Worm (Caenorhabditis elegans) whole organism, late embryonic: ENCODE measurements around the gene lin-26.
A peak's percentile ranks its signal among the peaks of the same experiment; 100 is the strongest.

Experiments used
- C38D4.7 ChIP-seq: fragments of 200-800 bp; sonication (Bioruptor generic); optimal IDR thresholded peaks from 2 replicates; lab custom pipeline; 2018; ENCODE audit warnings: mild to moderate bottlenecking, missing genetic modification characterization, moderate library complexity, missing compliant biosample characterization
- F13H6.1 ChIP-seq: sonication (generic microtip); optimal IDR thresholded peaks from 2 replicates; lab custom pipeline; 2016; ENCODE audit warnings: missing genetic modification characterization, missing compliant biosample characterization
- K02D7.2 ChIP-seq: sonication (generic microtip); optimal IDR thresholded peaks from 2 replicates; lab custom pipeline; 2017; ENCODE audit warnings: mild to moderate bottlenecking, missing genetic modification characterization, missing compliant biosample characterization
- K09A11.1 ChIP-seq: sonication (generic microtip); optimal IDR thresholded peaks from 2 replicates; lab custom pipeline; 2017; ENCODE audit warnings: antibody characterized with exemption, mild to moderate bottlenecking, missing genetic modification characterization, missing compliant biosample characterization; ENCODE audit not compliant: insufficient read depth
- T23F11.4 ChIP-seq: fragments of 200-800 bp; sonication (Bioruptor generic); optimal IDR thresholded peaks from 2 replicates; lab custom pipeline; 2018; ENCODE audit warnings: mild to moderate bottlenecking, missing genetic modification characterization, missing compliant biosample characterization
- Y22D7AL.16 ChIP-seq: sonication (generic microtip); optimal IDR thresholded peaks from 2 replicates; lab custom pipeline; 2016; ENCODE audit warnings: missing genetic modification characterization, missing compliant biosample characterization
- ahr-1 ChIP-seq: sonication (generic microtip); optimal IDR thresholded peaks from 2 replicates; lab custom pipeline; 2016; ENCODE audit warnings: missing genetic modification characterization, missing compliant biosample characterization
- ceh-14 ChIP-seq: sonication (generic microtip); optimal IDR thresholded peaks from 2 replicates; lab custom pipeline; 2016; ENCODE audit warnings: missing genotype, missing genetic modification characterization, missing compliant biosample characterization
- ceh-2 ChIP-seq: sonication (generic microtip); optimal IDR thresholded peaks from 2 replicates; lab custom pipeline; 2016; ENCODE audit warnings: missing genotype, missing genetic modification characterization, missing compliant biosample characterization
- ceh-34 ChIP-seq: sonication (generic microtip); optimal IDR thresholded peaks from 2 replicates; lab custom pipeline; 2016; ENCODE audit warnings: mild to moderate bottlenecking, missing genetic modification characterization, missing compliant biosample characterization
- ceh-45 ChIP-seq: fragments of 200-800 bp; sonication (Bioruptor generic); IDR thresholded peaks from 2 replicates; pipeline ENCODE4 v1.3.6; 2022; ENCODE audit warnings: missing genetic modification reagents, missing genetic modification characterization, missing compliant biosample characterization
- che-1 ChIP-seq: sonication (generic microtip); optimal IDR thresholded peaks from 2 replicates; lab custom pipeline; 2016; ENCODE audit warnings: mild to moderate bottlenecking, missing genetic modification characterization, missing compliant biosample characterization
- dmd-4 ChIP-seq: sonication (generic microtip); optimal IDR thresholded peaks from 2 replicates; lab custom pipeline; 2016; ENCODE audit warnings: borderline replicate concordance, missing genetic modification characterization, missing compliant biosample characterization
- elt-2 ChIP-seq: sonication (generic microtip); optimal IDR thresholded peaks from 2 replicates; lab custom pipeline; 2016; ENCODE audit warnings: missing genetic modification reagents, missing genetic modification characterization, missing compliant biosample characterization
- elt-4 ChIP-seq: sonication (generic microtip); optimal IDR thresholded peaks from 2 replicates; lab custom pipeline; 2016; ENCODE audit warnings: missing genetic modification characterization, missing compliant biosample characterization
- ets-4 ChIP-seq: sonication (generic microtip); optimal IDR thresholded peaks from 2 replicates; lab custom pipeline; 2016; ENCODE audit warnings: missing genetic modification characterization, missing compliant biosample characterization
- fkh-6 ChIP-seq: sonication (generic microtip); optimal IDR thresholded peaks from 2 replicates; lab custom pipeline; 2016; ENCODE audit warnings: missing genetic modification characterization, missing compliant biosample characterization
- gmeb-2 ChIP-seq: sonication (generic microtip); optimal IDR thresholded peaks from 2 replicates; lab custom pipeline; 2016; ENCODE audit warnings: missing genetic modification characterization, inconsistent platforms, missing compliant biosample characterization
- hlh-15 ChIP-seq: sonication (generic microtip); optimal IDR thresholded peaks from 2 replicates; lab custom pipeline; 2016; ENCODE audit warnings: missing genetic modification characterization, missing compliant biosample characterization
- lin-11 ChIP-seq: fragments of 200-800 bp; sonication (Bioruptor generic); optimal IDR thresholded peaks from 2 replicates; lab custom pipeline; 2018; ENCODE audit warnings: mild to moderate bottlenecking, missing genetic modification characterization, missing compliant biosample characterization
- mec-3 ChIP-seq: sonication (generic microtip); optimal IDR thresholded peaks from 2 replicates; lab custom pipeline; 2016; ENCODE audit warnings: borderline replicate concordance, missing genetic modification characterization, missing compliant biosample characterization
- nhr-11 ChIP-seq: fragments of 150-350 bp; optimal IDR thresholded peaks from 2 replicates; lab custom pipeline; 2014; ENCODE audit warnings: missing biosample characterization, missing genetic modification characterization
- npax-4 ChIP-seq: sonication (generic microtip); optimal IDR thresholded peaks from 2 replicates; lab custom pipeline; 2016; ENCODE audit warnings: missing genetic modification characterization, missing compliant biosample characterization
- pax-1 ChIP-seq: fragments of 150-350 bp; optimal IDR thresholded peaks from 2 replicates; lab custom pipeline; 2014; ENCODE audit warnings: missing biosample characterization, missing genetic modification characterization
- pros-1 ChIP-seq: fragments of 150-350 bp; optimal IDR thresholded peaks from 2 replicates; lab custom pipeline; 2014; ENCODE audit warnings: missing biosample characterization, missing genetic modification reagents, missing genetic modification characterization
- ref-2 ChIP-seq: sonication (generic microtip); optimal IDR thresholded peaks from 2 replicates; lab custom pipeline; 2016; ENCODE audit warnings: missing genetic modification characterization, missing compliant biosample characterization
- rnt-1 ChIP-seq: sonication (generic microtip); optimal IDR thresholded peaks from 2 replicates; lab custom pipeline; 2016; ENCODE audit warnings: missing genetic modification characterization, missing compliant biosample characterization
- syd-9 ChIP-seq: sonication (generic microtip); optimal IDR thresholded peaks from 2 replicates; lab custom pipeline; 2016; ENCODE audit warnings: mild to moderate bottlenecking, missing genetic modification characterization, moderate library complexity, missing compliant biosample characterization
- tbx-7 ChIP-seq: sonication (generic microtip); optimal IDR thresholded peaks from 2 replicates; lab custom pipeline; 2016; ENCODE audit warnings: missing genotype, missing genetic modification characterization, missing compliant biosample characterization
- ttx-3 ChIP-seq: sonication (generic microtip); optimal IDR thresholded peaks from 2 replicates; lab custom pipeline; 2016; ENCODE audit warnings: missing genetic modification reagents, missing genetic modification characterization, missing compliant biosample characterization
- unc-3 ChIP-seq, 2 experiments: fragments of 200-800 bp in 1 of 2; sonication (Bioruptor generic) in 1 of 2; sonication (generic microtip) in 1 of 2; conservative IDR thresholded peaks in 1 of 2; optimal IDR thresholded peaks in 1 of 2; 2 replicates each; pipeline versions ENCODE4 v1.3.6 to Lab custom; 2016 to 2022; ENCODE audit warnings: missing compliant biosample characterization in 2 of 2, missing genetic modification characterization in 2 of 2, missing genetic modification reagents in 1 of 2
- unc-42 ChIP-seq: sonication (generic microtip); optimal IDR thresholded peaks from 2 replicates; lab custom pipeline; 2016; ENCODE audit warnings: missing genotype, missing genetic modification characterization, missing compliant biosample characterization
- unc-86 ChIP-seq: sonication (generic microtip); optimal IDR thresholded peaks from 2 replicates; lab custom pipeline; 2016; ENCODE audit warnings: missing genetic modification characterization, missing compliant biosample characterization
- zip-5 ChIP-seq: sonication (generic microtip); optimal IDR thresholded peaks from 2 replicates; lab custom pipeline; 2016; ENCODE audit warnings: missing genetic modification characterization, missing compliant biosample characterization

Gene lin-26

DNA sequence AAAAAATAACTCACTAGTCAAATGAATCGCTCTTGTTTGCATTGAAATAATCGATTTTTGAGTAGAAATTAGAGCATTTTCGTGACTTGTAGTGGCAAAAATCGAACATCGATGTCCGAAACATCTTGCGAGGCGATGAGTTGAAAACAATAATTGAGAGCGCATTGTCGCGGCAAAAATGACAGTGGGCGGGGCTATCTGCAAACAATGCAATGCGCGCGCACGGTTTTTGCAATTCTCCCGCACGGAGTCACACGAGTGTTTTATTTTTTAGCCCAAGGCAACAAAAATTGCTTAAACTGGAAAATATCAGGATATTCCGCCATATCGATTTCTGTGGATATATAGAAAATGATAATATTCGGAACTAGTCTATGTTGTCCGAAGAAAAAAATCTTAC, 26.5 kb downstream of the lin-26 start, which contains the start of gene B0495.9 (continued):
- peak; percentile 18 for TF ChIP-seq ets-4 (tag; lab: Kevin White, UChicago)
- TF ChIP-seq zip-5 (tag; lab: Kevin White, UChicago), result peak; percentile 81
- TF ChIP-seq tbx-7, result peak; percentile 71
- TF ChIP-seq ref-2 (tag; lab: Kevin White, UChicago), result peak; percentile 96
- TF ChIP-seq pax-1 (tag; lab: Kevin White, UChicago), result peak; percentile 35
- peak; percentile 88 for TF ChIP-seq gmeb-2 (tag; lab: Kevin White, UChicago)
- TF ChIP-seq dmd-4 (tag; lab: Kevin White, UChicago), result peak; percentile 88
- peak; percentile 84 for TF ChIP-seq npax-4 (tag; lab: Kevin White, UChicago)
- TF ChIP-seq elt-4, result peak; percentile 61
- TF ChIP-seq ceh-45 (GFP tag; lab: Robert Waterston, UW), result peak; percentile 71; the same call in 1 of the 2 replicates
- TF ChIP-seq K02D7.2 (tag; lab: Kevin White, UChicago), result peak; percentile 81
- TF ChIP-seq unc-42 (tag; lab: Kevin White, UChicago), result peak; percentile 64
- TF ChIP-seq ceh-2 (tag; lab: Kevin White, UChicago), result peak; percentile 87
- peak; percentile 14 for TF ChIP-seq nhr-11 (tag; lab: Kevin White, UChicago)
- peak; percentile 89 for TF ChIP-seq F13H6.1 (tag; lab: Kevin White, UChicago)
- TF ChIP-seq ttx-3, result peak; percentile 90
- TF ChIP-seq fkh-6, result peak; percentile 89
- TF ChIP-seq pros-1 (tag; lab: Kevin White, UChicago), result no peak
- peak; percentile 86 for TF ChIP-seq rnt-1 (tag; lab: Kevin White, UChicago)
- TF ChIP-seq Y22D7AL.16, result peak; percentile 83
- TF ChIP-seq hlh-15 (tag; lab: Kevin White, UChicago), result peak; percentile 90
- peak; percentile 92 for TF ChIP-seq unc-86 (tag; lab: Kevin White, UChicago)
- peak; percentile 94 for TF ChIP-seq ceh-34 (tag; lab: Kevin White, UChicago)
- peak; percentile 93 for TF ChIP-seq ceh-14 (tag; lab: Kevin White, UChicago)
- peak; percentile 87 for TF ChIP-seq ahr-1 (tag; lab: Kevin White, UChicago)
- peak; percentile 84 for TF ChIP-seq K09A11.1 (tag; lab: Kevin White, UChicago)
- peak; percentile 75 for TF ChIP-seq mec-3 (tag; lab: Kevin White, UChicago)
- TF ChIP-seq che-1 (tag; lab: Kevin White, UChicago), result peak; percentile 85
- TF ChIP-seq elt-2 (tag; lab: Kevin White, UChicago), result peak; percentile 96

DNA sequence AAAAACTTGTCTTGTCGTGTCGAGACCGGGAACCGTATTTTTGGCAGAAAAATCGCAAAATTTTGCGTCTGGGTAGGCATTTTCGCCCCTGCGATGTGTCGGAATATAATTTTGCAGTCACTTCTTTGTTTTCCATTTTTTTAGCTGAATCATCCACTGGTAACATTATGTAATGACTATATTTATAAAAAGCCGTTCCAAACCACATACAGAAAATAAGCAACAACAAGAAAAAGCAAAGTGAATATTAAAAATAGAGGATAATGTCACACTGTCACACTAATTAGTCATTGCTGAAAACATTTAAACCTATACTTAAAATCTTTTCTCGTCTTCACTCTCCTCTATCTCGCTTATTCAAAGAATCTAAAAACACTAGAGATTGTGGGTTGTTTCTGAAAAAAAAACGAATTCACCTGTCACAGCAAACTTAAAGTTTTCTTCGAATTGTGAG, 27.3 kb downstream of the lin-26 start, which contains the start of gene sre-1:
sre-1 (plus strand) TSS at position 404 of the 454 bp plus-strand sequence.
- TF ChIP-seq C38D4.7 (GFP tag; lab: Kevin White, UChicago) (no peak), K09A11.1 (tag; lab: Kevin White, UChicago) (no peak), T23F11.4 (GFP tag; lab: Kevin White, UChicago) (no peak), rnt-1 (tag; lab: Kevin White, UChicago) (no peak), K02D7.2 (tag; lab: Kevin White, UChicago) (no peak), lin-11 (no peak), Y22D7AL.16 (no peak), elt-4 (no peak)

DNA sequence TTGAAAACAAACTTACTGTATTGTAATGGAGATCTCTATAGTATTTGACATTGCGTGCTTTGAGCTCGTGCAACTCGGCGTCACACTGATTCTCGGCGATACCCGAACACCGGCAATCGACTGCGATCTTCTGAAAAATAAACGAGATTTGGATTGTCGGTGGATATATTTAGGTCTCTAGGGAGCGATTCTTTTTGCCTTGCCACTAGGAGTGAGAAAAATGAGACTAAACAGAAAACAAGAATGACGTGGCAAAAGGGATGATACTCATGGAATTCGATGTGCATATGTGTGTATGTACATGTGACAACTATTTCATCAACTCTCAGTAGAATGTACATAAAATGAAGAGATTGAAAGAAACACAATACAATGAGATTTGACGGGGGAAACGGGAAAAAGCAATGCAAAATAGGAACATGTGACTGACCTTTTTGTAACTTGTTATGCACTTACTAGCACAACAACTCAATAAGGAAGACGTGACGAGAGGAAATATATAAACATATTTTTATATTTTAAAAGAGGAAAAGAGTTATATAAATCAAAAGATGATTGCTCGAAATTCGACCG, 32.7 kb downstream of the lin-26 start:
- TF ChIP-seq syd-9 (no peak), unc-3 (GFP tag; conservative IDR thresholded peaks at IDR 0.05; lab: Robert Waterston, UW) (no peak), unc-3 (tag; optimal IDR thresholded peaks at IDR 0.05; lab: Kevin White, UChicago) (no peak), unc-42 (tag; lab: Kevin White, UChicago) (peak; percentile 81)
- TF ChIP-seq, all 69 proteins: peak for 1

DNA sequence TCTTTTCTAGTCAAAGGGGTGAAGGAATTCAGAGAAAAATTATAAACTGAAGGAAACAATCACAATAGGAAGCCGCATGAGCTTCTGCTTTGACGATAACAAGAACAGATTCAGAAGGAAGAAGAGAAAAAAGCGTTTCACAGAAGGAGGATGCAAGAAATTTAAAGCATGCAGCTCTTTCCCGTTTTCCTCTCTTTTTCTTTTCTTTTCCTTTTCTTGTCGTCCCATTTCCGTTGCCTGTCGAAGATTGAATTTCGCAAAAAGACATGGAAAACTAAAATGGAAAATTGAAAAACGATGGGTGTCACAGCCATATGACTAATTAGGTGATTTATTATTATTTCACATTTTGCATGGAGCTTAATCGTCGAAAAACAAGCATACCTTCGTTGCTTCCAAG, 34.1 kb downstream of the lin-26 start:
- peak; percentile 81 for TF ChIP-seq unc-42 (tag; lab: Kevin White, UChicago)
- TF ChIP-seq gmeb-2 (tag; lab: Kevin White, UChicago), result no peak
